Fruit fly (Drosophila melanogaster) whole organism, embryonic: ENCODE data around the gene CG16984.

Experiments
- Aef1 ChIP-seq: fragments of 200-800 bp; sonication (Bioruptor generic); IDR thresholded peaks from 3 replicates; pipeline ENCODE4 v1.3.6; 2022; ENCODE audit warnings: missing biosample characterization, missing genetic modification characterization
- Bdp1 ChIP-seq: fragments of 200-800 bp; sonication (Bioruptor generic); optimal IDR thresholded peaks from 3 replicates; lab custom pipeline; 2016; ENCODE audit warnings: missing biosample characterization, missing genetic modification characterization
- CG10979 ChIP-seq: fragments of 200-800 bp; sonication (Bioruptor generic); optimal IDR thresholded peaks from 2 replicates; lab custom pipeline; 2018; ENCODE audit warnings: missing biosample characterization, mild to moderate bottlenecking, missing genetic modification characterization, moderate library complexity
- CG11456 ChIP-seq: fragments of 200-800 bp; sonication (Bioruptor generic); IDR thresholded peaks from 3 replicates; pipeline ENCODE4 v1.3.6; 2022; ENCODE audit warnings: missing biosample characterization, missing genetic modification characterization
- CG11560 ChIP-seq: fragments of 200-800 bp; sonication (Bioruptor generic); IDR thresholded peaks from 3 replicates; pipeline ENCODE4 v1.3.6; 2022; ENCODE audit warnings: missing biosample characterization, missing genetic modification characterization
- CG11695 ChIP-seq: fragments of 200-800 bp; sonication (Bioruptor generic); IDR thresholded peaks from 3 replicates; pipeline ENCODE4 v1.3.6; 2022; ENCODE audit warnings: missing biosample characterization, missing genetic modification characterization
- CG11723 ChIP-seq: fragments of 200-800 bp; sonication (Bioruptor generic); optimal IDR thresholded peaks from 2 replicates; lab custom pipeline; 2017; ENCODE audit warnings: missing biosample characterization, mild to moderate bottlenecking, missing genetic modification characterization
- CG1233 ChIP-seq: fragments of 200-800 bp; sonication (Bioruptor generic); optimal IDR thresholded peaks from 4 replicates; lab custom pipeline; 2018; ENCODE audit warnings: missing biosample characterization, mild to moderate bottlenecking, missing genetic modification characterization
- CG13424 ChIP-seq: fragments of 200-800 bp; sonication (Bioruptor generic); optimal IDR thresholded peaks from 2 replicates; lab custom pipeline; 2019; ENCODE audit warnings: missing biosample characterization, mild to moderate bottlenecking, missing genetic modification characterization, moderate library complexity
- CG13624 ChIP-seq: fragments of 200-800 bp; sonication (Bioruptor generic); optimal IDR thresholded peaks from 2 replicates; lab custom pipeline; 2016; ENCODE audit warnings: missing biosample characterization, missing genetic modification characterization
- CG15011 ChIP-seq: fragments of 200-800 bp; sonication (Bioruptor generic); optimal IDR thresholded peaks from 3 replicates; lab custom pipeline; 2018; ENCODE audit warnings: missing biosample characterization, mild to moderate bottlenecking, missing genetic modification characterization
- CG1647 ChIP-seq: fragments of 200-800 bp; sonication (Bioruptor generic); optimal IDR thresholded peaks from 3 replicates; lab custom pipeline; 2016; ENCODE audit warnings: missing biosample characterization, missing genetic modification characterization
- CG17328 ChIP-seq: fragments of 200-800 bp; sonication (Bioruptor generic); IDR thresholded peaks from 2 replicates; pipeline ENCODE4 v1.3.6; 2022; ENCODE audit warnings: missing biosample characterization, missing genetic modification characterization
- CG2875 ChIP-seq: fragments of 200-800 bp; sonication (Bioruptor generic); optimal IDR thresholded peaks from 2 replicates; lab custom pipeline; 2017; ENCODE audit warnings: missing biosample characterization, mild to moderate bottlenecking, missing genetic modification characterization, missing genetic modification reagents
- CG2889 ChIP-seq: fragments of 200-800 bp; sonication (Bioruptor generic); IDR thresholded peaks from 3 replicates; pipeline ENCODE4 v1.3.6; 2022; ENCODE audit warnings: missing biosample characterization, missing genetic modification characterization
- CG31224 ChIP-seq: fragments of 200-800 bp; sonication (Bioruptor generic); IDR thresholded peaks from 2 replicates; pipeline ENCODE4 v1.3.6; 2022; ENCODE audit warnings: missing biosample characterization, missing genetic modification characterization
- CG3726 ChIP-seq: fragments of 200-800 bp; sonication (Bioruptor generic); IDR thresholded peaks from 3 replicates; pipeline ENCODE4, ENCODE4 v1.3.6; 2022; ENCODE audit warnings: missing biosample characterization, missing genetic modification characterization
- CG3995 ChIP-seq: fragments of 200-800 bp; sonication (Bioruptor generic); optimal IDR thresholded peaks from 3 replicates; lab custom pipeline; 2016; ENCODE audit warnings: missing biosample characterization, missing genetic modification characterization
- CG4730 ChIP-seq: fragments of 200-800 bp; sonication (Bioruptor generic); IDR thresholded peaks from 2 replicates; pipeline ENCODE4 v1.3.6; 2022; ENCODE audit warnings: missing biosample characterization, missing genetic modification characterization
- CG6272 ChIP-seq: fragments of 200-800 bp; sonication (Bioruptor generic); IDR thresholded peaks from 2 replicates; pipeline ENCODE4 v1.3.6; 2022; ENCODE audit warnings: missing biosample characterization, missing genetic modification characterization
- CG6654 ChIP-seq: fragments of 200-800 bp; sonication (Bioruptor generic); optimal IDR thresholded peaks from 2 replicates; lab custom pipeline; 2017; ENCODE audit warnings: missing biosample characterization, mild to moderate bottlenecking, missing genetic modification characterization
- CG6854 ChIP-seq: fragments of 200-800 bp; sonication (Bioruptor generic); optimal IDR thresholded peaks from 3 replicates; lab custom pipeline; 2017; ENCODE audit warnings: missing biosample characterization, mild to moderate bottlenecking, missing genetic modification characterization
- CG7928 ChIP-seq: fragments of 200-800 bp; sonication (Bioruptor generic); optimal IDR thresholded peaks from 2 replicates; lab custom pipeline; 2017; ENCODE audit warnings: missing biosample characterization, mild to moderate bottlenecking, missing genetic modification characterization
- CG8290 ChIP-seq, 3 experiments: fragments of 200-800 bp; sonication (Bioruptor generic); optimal IDR thresholded peaks; 2 replicates each; lab custom pipeline; 2016 to 2019; ENCODE audit warnings: missing biosample characterization in 3 of 3, missing genetic modification characterization in 3 of 3, mild to moderate bottlenecking in 2 of 3, moderate library complexity in 1 of 3
- CG8478 ChIP-seq: fragments of >200 bp; optimal IDR thresholded peaks from 2 replicates; lab custom pipeline; 2018
- CG9215 ChIP-seq: fragments of 200-800 bp; sonication (Bioruptor generic); IDR thresholded peaks from 2 replicates; pipeline ENCODE4 v1.3.6; 2022; ENCODE audit warnings: missing biosample characterization, missing genetic modification characterization
- CG9437 ChIP-seq: fragments of 200-800 bp; sonication (Bioruptor generic); optimal IDR thresholded peaks from 2 replicates; lab custom pipeline; 2018; ENCODE audit warnings: missing biosample characterization, mild to moderate bottlenecking, missing genetic modification characterization
- CG9797 ChIP-seq: fragments of 200-800 bp; sonication (Bioruptor generic); optimal IDR thresholded peaks from 3 replicates; lab custom pipeline; 2018; ENCODE audit warnings: missing biosample characterization, mild to moderate bottlenecking, missing genetic modification characterization
- CG9817 ChIP-seq: fragments of 200-800 bp; sonication (Bioruptor generic); optimal IDR thresholded peaks from 2 replicates; lab custom pipeline; 2018; ENCODE audit warnings: missing biosample characterization, mild to moderate bottlenecking, missing genetic modification characterization, moderate library complexity
- Deaf1 ChIP-seq: fragments of 200-800 bp; optimal IDR thresholded peaks from 3 replicates; lab custom pipeline; 2019; ENCODE audit warnings: missing biosample characterization, mild to moderate bottlenecking, missing genetic modification characterization, moderate library complexity
- Ets97D ChIP-seq: fragments of 200-800 bp; sonication (Bioruptor generic); optimal IDR thresholded peaks from 3 replicates; lab custom pipeline; 2016; ENCODE audit warnings: missing biosample characterization, missing genetic modification characterization
- Hmx ChIP-seq: fragments of 200-800 bp; sonication (Bioruptor generic); optimal IDR thresholded peaks from 2 replicates; lab custom pipeline; 2016; ENCODE audit warnings: missing biosample characterization, missing genetic modification characterization
- Hr39 ChIP-seq: fragments of >200 bp; optimal IDR thresholded peaks from 2 replicates; lab custom pipeline; 2017
- NC2α ChIP-seq: fragments of 200-800 bp; sonication (Bioruptor generic); optimal IDR thresholded peaks from 2 replicates; lab custom pipeline; 2016; ENCODE audit warnings: missing biosample characterization, missing genetic modification characterization
- ato ChIP-seq: fragments of 200-800 bp; sonication (Bioruptor generic); IDR thresholded peaks from 2 replicates; pipeline ENCODE4 v1.3.6; 2022; ENCODE audit warnings: missing biosample characterization, missing genetic modification characterization; ENCODE audit not compliant: partially characterized antibody
- bab2 ChIP-seq: fragments of 200-800 bp; sonication (Bioruptor generic); optimal IDR thresholded peaks from 2 replicates; lab custom pipeline; 2016; ENCODE audit warnings: missing biosample characterization, missing genetic modification characterization
- cad ChIP-seq: fragments of >200 bp; optimal IDR thresholded peaks from 2 replicates; lab custom pipeline; 2017; ENCODE audit warnings: missing biosample characterization, missing genetic modification characterization
- caup ChIP-seq: fragments of 200-800 bp; sonication (Bioruptor generic); optimal IDR thresholded peaks from 3 replicates; lab custom pipeline; 2017; ENCODE audit warnings: missing biosample characterization, mild to moderate bottlenecking, missing genetic modification characterization, moderate library complexity; ENCODE audit not compliant: severe bottlenecking
- cwo ChIP-seq: fragments of 200-800 bp; sonication (Bioruptor generic); optimal IDR thresholded peaks from 3 replicates; lab custom pipeline; 2017; ENCODE audit warnings: missing biosample characterization, missing genetic modification characterization, mild to moderate bottlenecking, moderate library complexity, missing genetic modification reagents
- gfzf ChIP-seq: fragments of 200-800 bp; sonication (Bioruptor generic); optimal IDR thresholded peaks from 2 replicates; lab custom pipeline; 2016; ENCODE audit warnings: missing biosample characterization, mild to moderate bottlenecking, missing genetic modification characterization, moderate library complexity
- luna ChIP-seq: fragments of 200-800 bp; sonication (Bioruptor generic); optimal IDR thresholded peaks from 2 replicates; lab custom pipeline; 2016; ENCODE audit warnings: missing biosample characterization, missing genetic modification characterization
- onecut ChIP-seq: fragments of 200-800 bp; sonication (Bioruptor generic); IDR thresholded peaks from 2 replicates; pipeline ENCODE4 v1.3.6; 2022; ENCODE audit warnings: missing biosample characterization, missing genetic modification characterization
- pb ChIP-seq: fragments of 200-800 bp; sonication (Bioruptor generic); optimal IDR thresholded peaks from 3 replicates; lab custom pipeline; 2016; ENCODE audit warnings: missing biosample characterization, missing genetic modification characterization
- pho ChIP-seq: fragments of 200-800 bp; sonication (Bioruptor generic); optimal IDR thresholded peaks from 2 replicates; lab custom pipeline; 2016; ENCODE audit warnings: missing biosample characterization, missing genetic modification characterization
- pnt ChIP-seq: fragments of 200-800 bp; sonication (Bioruptor generic); optimal IDR thresholded peaks from 3 replicates; lab custom pipeline; 2016; ENCODE audit warnings: missing biosample characterization, missing genetic modification characterization
- psq ChIP-seq: fragments of 200-800 bp; sonication (Bioruptor generic); optimal IDR thresholded peaks from 2 replicates; lab custom pipeline; 2017; ENCODE audit warnings: missing biosample characterization, missing genetic modification characterization
- run ChIP-seq: fragments of 200-800 bp; sonication (Bioruptor generic); optimal IDR thresholded peaks from 3 replicates; lab custom pipeline; 2018; ENCODE audit warnings: missing biosample characterization, mild to moderate bottlenecking, missing genetic modification characterization
- schlank ChIP-seq: fragments of 200-800 bp; sonication (Bioruptor generic); optimal IDR thresholded peaks from 2 replicates; lab custom pipeline; 2018; ENCODE audit warnings: missing biosample characterization, mild to moderate bottlenecking, missing genetic modification characterization
- sens-2 ChIP-seq: fragments of 200-800 bp; sonication (Bioruptor generic); IDR thresholded peaks from 2 replicates; pipeline ENCODE4 v1.3.6; 2022; ENCODE audit warnings: missing biosample characterization, missing genetic modification characterization

The CG16984 gene

dm6 chr3L:2585794-2586741, 9.5 kb upstream of the CG16984 start, which contains the start of gene msn (continued):
- TF ChIP-seq pb (GFP tag; lab: Kevin White, UChicago) (peak; percentile 40), CG8290 (GFP tag; optimal IDR thresholded peaks at IDR 0.05; lab: Kevin White, UChicago) (peak; percentile 1), CG8290 (tag; optimal IDR thresholded peaks at IDR 0.05; lab: Kevin White, UChicago) (peak in 1 of 2 experiments; percentile 84), CG2889 (GFP tag; lab: Robert Waterston, UW) (no peak), CG6654 (GFP tag; lab: Kevin White, UChicago) (no peak), CG9215 (GFP tag; lab: Robert Waterston, UW) (no peak), Ets97D (peak; percentile 89), CG11695 (GFP tag; lab: Robert Waterston, UW) (no peak), CG4730 (GFP tag; lab: Robert Waterston, UW) (no peak), CG2875 (GFP tag; lab: Kevin White, UChicago) (no peak), CG7928 (GFP tag; lab: Kevin White, UChicago) (no peak), Bdp1 (GFP tag; lab: Kevin White, UChicago) (no peak), CG11560 (tag; lab: Robert Waterston, UW) (0 out of 3 replicates have a peak, but pooled peaks have one; percentile 45), CG1233 (no peak), caup (GFP tag; lab: Kevin White, UChicago) (peak; percentile 42), CG3726 (GFP tag; lab: Robert Waterston, UW) (no peak), run (tag; lab: Kevin White, UChicago) (no peak), cwo (GFP tag; lab: Kevin White, UChicago) (no peak), sens-2 (GFP tag; lab: Robert Waterston, UW) (0 out of 2 replicates have a peak, but pooled peaks have one; percentile 7), ato (GFP tag; lab: Robert Waterston, UW) (peak; percentile 39; the same call in 1 of the 2 replicates), CG11456 (GFP tag; lab: Robert Waterston, UW) (0 out of 3 replicates have a peak, but pooled peaks have one; percentile 37), CG13624 (GFP tag; lab: Kevin White, UChicago) (no peak), CG31224 (peak; percentile 21; the same call in 1 of the 2 replicates), CG13424 (tag; lab: Kevin White, UChicago) (no peak), CG6854 (GFP tag; lab: Kevin White, UChicago) (peak; percentile 60), CG9437 (GFP tag; lab: Kevin White, UChicago) (no peak), CG17328 (GFP tag; lab: Robert Waterston, UW) (peak; percentile 58), pho (GFP tag; lab: Kevin White, UChicago) (peak; percentile 19), pnt (GFP tag; lab: Kevin White, UChicago) (no peak), CG9817 (no peak), CG8478 (lab: Kevin White, UChicago) (peak; percentile 90), schlank (no peak), CG11723 (GFP tag; lab: Kevin White, UChicago) (peak; percentile 9), CG10979 (tag; lab: Kevin White, UChicago) (no peak), NC2α (GFP tag; lab: Kevin White, UChicago) (no peak), Hr39 (lab: Kevin White, UChicago) (no peak), bab2 (GFP tag; lab: Kevin White, UChicago) (no peak), psq (GFP tag; lab: Kevin White, UChicago) (no peak), gfzf (GFP tag; lab: Kevin White, UChicago) (peak; percentile 95), CG9797 (GFP tag; lab: Kevin White, UChicago) (peak; percentile 91), onecut (GFP tag; lab: Robert Waterston, UW) (peak; percentile 17), cad (GFP tag; lab: Kevin White, UChicago) (no peak), CG3995 (GFP tag; lab: Kevin White, UChicago) (no peak), CG6272 (GFP tag; lab: Robert Waterston, UW) (peak; percentile 21; the same call in 1 of the 2 replicates), CG15011 (GFP tag; lab: Kevin White, UChicago) (no peak), luna (GFP tag; lab: Kevin White, UChicago) (no peak), Aef1 (GFP tag; lab: Robert Waterston, UW) (no peak), Hmx (GFP tag; lab: Kevin White, UChicago) (no peak), CG1647 (no peak), Deaf1 (tag; lab: Kevin White, UChicago) (peak; percentile 57)
